Fruit fly (Drosophila melanogaster): ENCODE data around the gene Pi4KIIIalpha.

Pi4KIIIalpha gene

dm6 chrX:2593753-2594096 is 30.9 kb upstream of the Pi4KIIIalpha start (continued):
- no peak for TF ChIP-seq knrl (GFP tag; IDR thresholded peaks at IDR 0.05; ENCODE audit: partially characterized antibody)
- no peak for TF ChIP-seq yki (optimal IDR thresholded peaks at IDR 0.05)
- TF ChIP-seq Ptx1 (GFP tag; IDR thresholded peaks at IDR 0.05), result peak; percentile 96
- peak; percentile 83 for TF ChIP-seq CG11696 (GFP tag; IDR thresholded peaks at IDR 0.05)
- TF ChIP-seq h (optimal IDR thresholded peaks at IDR 0.05), result no peak
- TF ChIP-seq luna (GFP tag; optimal IDR thresholded peaks at IDR 0.05), result peak; percentile 89
- TF ChIP-seq trem (tag; optimal IDR thresholded peaks at IDR 0.05), result peak; percentile 14
- TF ChIP-seq CG34224 (GFP tag; IDR thresholded peaks at IDR 0.05; ENCODE audit: partially characterized antibody), result no peak
- peak; percentile 92 for TF ChIP-seq emc (GFP tag; optimal IDR thresholded peaks at IDR 0.05)
- peak; percentile 69 for TF ChIP-seq gcm2 (GFP tag; optimal IDR thresholded peaks at IDR 0.05)
- peak; percentile 94 for TF ChIP-seq CG13624 (GFP tag; optimal IDR thresholded peaks at IDR 0.05)
- peak in 1 of 2 experiments; percentile 59 for TF ChIP-seq Hr78 (GFP tag; optimal IDR thresholded peaks at IDR 0.05)
- peak; percentile 95 for TF ChIP-seq zfh1 (GFP tag; IDR thresholded peaks at IDR 0.05)
- TF ChIP-seq btn (GFP tag; optimal IDR thresholded peaks at IDR 0.05), result peak; percentile 78
- peak; percentile 93 for TF ChIP-seq CG11085 (GFP tag; IDR thresholded peaks at IDR 0.05)
- TF ChIP-seq unc-4 (GFP tag; IDR thresholded peaks at IDR 0.05; ENCODE audit: partially characterized antibody), result no peak
- TF ChIP-seq CG15479 (GFP tag; optimal IDR thresholded peaks at IDR 0.05), result peak; percentile 42
- peak; percentile 73 for TF ChIP-seq CG10147 (GFP tag; optimal IDR thresholded peaks at IDR 0.05)
- TF ChIP-seq D19A (tag; optimal IDR thresholded peaks at IDR 0.05), result peak; percentile 78
- TF ChIP-seq ssp (GFP tag; IDR thresholded peaks at IDR 0.05), result peak; percentile 86
- no peak for TF ChIP-seq fd102C (GFP tag; optimal IDR thresholded peaks at IDR 0.05)
- peak; percentile 35 for TF ChIP-seq B-H2 (GFP tag; optimal IDR thresholded peaks at IDR 0.05)
- TF ChIP-seq CG9609 (GFP tag; optimal IDR thresholded peaks at IDR 0.05), result peak; percentile 92
- peak; percentile 74 for TF ChIP-seq Doc2 (GFP tag; IDR thresholded peaks at IDR 0.05)
- peak; percentile 39 for TF ChIP-seq ftz-f1 (GFP tag; optimal IDR thresholded peaks at IDR 0.05)
- peak; percentile 82 for TF ChIP-seq tio (GFP tag; optimal IDR thresholded peaks at IDR 0.05)
- TF ChIP-seq tx (GFP tag; optimal IDR thresholded peaks at IDR 0.05), result peak; percentile 86
- TF ChIP-seq CG16813 (GFP tag; IDR thresholded peaks at IDR 0.05; ENCODE audit: partially characterized antibody), result no peak
- TF ChIP-seq Dad (GFP tag; optimal IDR thresholded peaks at IDR 0.05), result peak; percentile 89
- peak; percentile 82 for TF ChIP-seq Atf-2 (GFP tag; optimal IDR thresholded peaks at IDR 0.05)
- peak; percentile 87 for TF ChIP-seq CoRest (tag; optimal IDR thresholded peaks at IDR 0.05)
- TF ChIP-seq dati (GFP tag; IDR thresholded peaks at IDR 0.05), result peak; percentile 78
- peak; percentile 95 for TF ChIP-seq wdn (GFP tag; IDR thresholded peaks at IDR 0.05)
- TF ChIP-seq HLH3B (GFP tag; IDR thresholded peaks at IDR 0.05), result peak; percentile 94
- peak; percentile 67 for TF ChIP-seq sqz (GFP tag; optimal IDR thresholded peaks at IDR 0.05)
- peak; percentile 36 for TF ChIP-seq ac (GFP tag; optimal IDR thresholded peaks at IDR 0.05)
- peak; percentile 57 for TF ChIP-seq p53 (GFP tag; optimal IDR thresholded peaks at IDR 0.05)
- peak; percentile 88 for TF ChIP-seq toy (GFP tag; IDR thresholded peaks at IDR 0.05)
- no peak for TF ChIP-seq hb (GFP tag; IDR thresholded peaks at IDR 0.05; ENCODE audit: partially characterized antibody)
- peak; percentile 68 for TF ChIP-seq Hey (tag; optimal IDR thresholded peaks at IDR 0.05)
- peak; percentile 80 for TF ChIP-seq CG11398 (GFP tag; optimal IDR thresholded peaks at IDR 0.05)
- peak; percentile 94 for TF ChIP-seq lbe (GFP tag; optimal IDR thresholded peaks at IDR 0.05)
- TF ChIP-seq CG18476 (GFP tag; optimal IDR thresholded peaks at IDR 0.05), result peak; percentile 83
- TF ChIP-seq Awh (GFP tag; IDR thresholded peaks at IDR 0.05), result peak; percentile 92
- TF ChIP-seq Six4 (GFP tag; optimal IDR thresholded peaks at IDR 0.05), result peak; percentile 91
- TF ChIP-seq Ravus (GFP tag; IDR thresholded peaks at IDR 0.05), result peak; percentile 82
- peak; percentile 78 for TF ChIP-seq Atf3 (GFP tag; optimal IDR thresholded peaks at IDR 0.05)
- no peak for TF ChIP-seq pan (optimal IDR thresholded peaks at IDR 0.05)
- TF ChIP-seq pan (GFP tag; optimal IDR thresholded peaks at IDR 0.05 in 1 of 2, IDR thresholded peaks at IDR 0.05 in 1 of 2), result peak in 1 of 2 experiments; percentile 96
- peak; percentile 91 for TF ChIP-seq ap (GFP tag; IDR thresholded peaks at IDR 0.05)
- TF ChIP-seq jing (GFP tag; optimal IDR thresholded peaks at IDR 0.05), result peak; percentile 83
- peak; percentile 94 for TF ChIP-seq CG9932 (GFP tag; IDR thresholded peaks at IDR 0.05)
- TF ChIP-seq sd (tag; optimal IDR thresholded peaks at IDR 0.05), result peak; percentile 73
